Fruit fly (Drosophila melanogaster) S2 (cell line): Measurements from ENCODE around the gene CG14452.

ENCODE experiments used
- CG8478 ChIP-seq: fragments of >200 bp; optimal IDR thresholded peaks from 2 replicates; lab custom pipeline; 2018
- CTCF ChIP-seq, 2 experiments: fragments of >200 bp; optimal IDR thresholded peaks; 2 replicates each; lab custom pipeline; 2018

- TF ChIP-seq CG8478, result no peak
- TF ChIP-seq CTCF (optimal IDR thresholded peaks at IDR 0.05; lab: Kevin White, UChicago), result no peak
Observed at dm6 chr3L:22646863-22647262, 48.9 kb upstream of the CG14452 start, which contains the start of gene CG33768.
